Fruit fly (Drosophila melanogaster) whole organism, embryonic: ENCODE data around the gene Nepl18.

Experiments used
- Aef1 ChIP-seq: fragments of 200-800 bp; sonication (Bioruptor generic); IDR thresholded peaks from 3 replicates; pipeline ENCODE4 v1.3.6; 2022; ENCODE audit warnings: missing biosample characterization, missing genetic modification characterization
- CG10147 ChIP-seq: fragments of 200-800 bp; sonication (Bioruptor generic); optimal IDR thresholded peaks from 2 replicates; lab custom pipeline; 2019; ENCODE audit warnings: missing biosample characterization, mild to moderate bottlenecking, missing genetic modification characterization, moderate library complexity
- CG13775 ChIP-seq: fragments of 200-800 bp; sonication (Bioruptor generic); optimal IDR thresholded peaks from 3 replicates; lab custom pipeline; 2017; ENCODE audit warnings: missing biosample characterization, mild to moderate bottlenecking, missing genetic modification characterization
- CG14014 ChIP-seq: fragments of 200-800 bp; sonication (Bioruptor generic); IDR thresholded peaks from 2 replicates; pipeline ENCODE4 v1.3.6; 2022; ENCODE audit warnings: missing biosample characterization, missing genetic modification characterization
- CG15073 ChIP-seq: fragments of 200-800 bp; sonication (Bioruptor generic); optimal IDR thresholded peaks from 2 replicates; lab custom pipeline; 2016; ENCODE audit warnings: missing biosample characterization, missing genetic modification characterization
- CG15269 ChIP-seq: fragments of 200-800 bp; sonication (Bioruptor generic); optimal IDR thresholded peaks from 2 replicates; lab custom pipeline; 2018; ENCODE audit warnings: missing biosample characterization, mild to moderate bottlenecking, missing genetic modification characterization, moderate library complexity
- CG1647 ChIP-seq: fragments of 200-800 bp; sonication (Bioruptor generic); optimal IDR thresholded peaks from 3 replicates; lab custom pipeline; 2016; ENCODE audit warnings: missing biosample characterization, missing genetic modification characterization
- CG2116 ChIP-seq: fragments of 200-800 bp; sonication (Bioruptor generic); optimal IDR thresholded peaks from 3 replicates; lab custom pipeline; 2018; ENCODE audit warnings: missing biosample characterization, mild to moderate bottlenecking, missing genetic modification characterization
- CG2712 ChIP-seq: fragments of 200-800 bp; optimal IDR thresholded peaks from 3 replicates; lab custom pipeline; 2019; ENCODE audit warnings: missing biosample characterization, mild to moderate bottlenecking, missing genetic modification characterization, moderate library complexity
- CG32532 ChIP-seq: fragments of 200-800 bp; sonication (Bioruptor generic); IDR thresholded peaks from 2 replicates; pipeline ENCODE4 v1.3.6; 2022; ENCODE audit warnings: missing biosample characterization, missing genetic modification characterization
- CG5180 ChIP-seq: fragments of 200-800 bp; sonication (Bioruptor generic); optimal IDR thresholded peaks from 3 replicates; lab custom pipeline; 2017; ENCODE audit warnings: missing biosample characterization, missing genetic modification characterization, mild to moderate bottlenecking, moderate library complexity, missing genetic modification reagents
- CG5245 ChIP-seq: fragments of 200-800 bp; sonication (Bioruptor generic); optimal IDR thresholded peaks from 3 replicates; lab custom pipeline; 2016; ENCODE audit warnings: missing biosample characterization, missing genetic modification characterization
- CG6254 ChIP-seq: fragments of 200-800 bp; sonication (Bioruptor generic); optimal IDR thresholded peaks from 3 replicates; lab custom pipeline; 2017; ENCODE audit warnings: mild to moderate bottlenecking, missing biosample characterization, missing genetic modification reagents, missing genetic modification characterization
- CG7556 ChIP-seq: fragments of 200-800 bp; sonication (Bioruptor generic); optimal IDR thresholded peaks from 2 replicates; lab custom pipeline; 2017; ENCODE audit warnings: missing biosample characterization, mild to moderate bottlenecking, missing genetic modification characterization
- CG7839 ChIP-seq: fragments of 200-800 bp; sonication (Bioruptor generic); optimal IDR thresholded peaks from 3 replicates; lab custom pipeline; 2018; ENCODE audit warnings: missing biosample characterization, mild to moderate bottlenecking, missing genetic modification characterization, moderate library complexity
- CG8359 ChIP-seq: fragments of 200-800 bp; sonication (Bioruptor generic); optimal IDR thresholded peaks from 2 replicates; lab custom pipeline; 2017; ENCODE audit warnings: missing biosample characterization, mild to moderate bottlenecking, missing genetic modification characterization, borderline replicate concordance
- Deaf1 ChIP-seq: fragments of 200-800 bp; optimal IDR thresholded peaks from 3 replicates; lab custom pipeline; 2019; ENCODE audit warnings: missing biosample characterization, mild to moderate bottlenecking, missing genetic modification characterization, moderate library complexity
- Dp ChIP-seq: fragments of 200-800 bp; sonication (Bioruptor generic); optimal IDR thresholded peaks from 2 replicates; lab custom pipeline; 2018; ENCODE audit warnings: missing biosample characterization, mild to moderate bottlenecking, missing genetic modification characterization, moderate library complexity
- Dref ChIP-seq: fragments of 200-800 bp; sonication (Bioruptor generic); IDR thresholded peaks from 2 replicates; pipeline ENCODE4 v1.3.6; 2022; ENCODE audit warnings: missing biosample characterization, missing genetic modification characterization
- Gsc ChIP-seq: fragments of 200-800 bp; sonication (Bioruptor generic); IDR thresholded peaks from 2 replicates; pipeline ENCODE4 v1.3.6; 2022; ENCODE audit warnings: missing biosample characterization, missing genetic modification characterization
- Hr39 ChIP-seq: fragments of >200 bp; optimal IDR thresholded peaks from 2 replicates; lab custom pipeline; 2017
- Lpt ChIP-seq: fragments of >200 bp; optimal IDR thresholded peaks from 2 replicates; lab custom pipeline; 2018; ENCODE audit warnings: missing biosample characterization, missing genetic modification characterization
- MTF-1 ChIP-seq: fragments of 200-800 bp; sonication (Bioruptor generic); optimal IDR thresholded peaks from 2 replicates; lab custom pipeline; 2018; ENCODE audit warnings: missing biosample characterization, mild to moderate bottlenecking, missing genetic modification characterization, borderline replicate concordance
- Max ChIP-seq: fragments of 200-800 bp; sonication (Bioruptor generic); optimal IDR thresholded peaks from 2 replicates; lab custom pipeline; 2016; ENCODE audit warnings: missing biosample characterization, mild to moderate bottlenecking, missing genetic modification characterization
- Med ChIP-seq: fragments of 200-800 bp; sonication (Bioruptor generic); peaks from one replicate; lab custom pipeline; 2016; ENCODE audit warnings: missing biosample characterization, missing genetic modification characterization, mild to moderate bottlenecking, inconsistent platforms, moderate library complexity
- Myb ChIP-seq: fragments of 200-800 bp; sonication (Bioruptor generic); optimal IDR thresholded peaks from 2 replicates; lab custom pipeline; 2016; ENCODE audit warnings: missing biosample characterization, missing genetic modification characterization
- NfI ChIP-seq: fragments of 200-800 bp; sonication (Bioruptor generic); optimal IDR thresholded peaks from 3 replicates; lab custom pipeline; 2018; ENCODE audit warnings: missing biosample characterization, mild to moderate bottlenecking, missing genetic modification characterization, moderate library complexity
- Ptx1 ChIP-seq: fragments of 200-800 bp; sonication (Bioruptor generic); IDR thresholded peaks from 2 replicates; pipeline ENCODE4 v1.3.6; 2022; ENCODE audit warnings: missing biosample characterization, missing genetic modification characterization
- amos ChIP-seq: fragments of 200-800 bp; sonication (Bioruptor generic); IDR thresholded peaks from 2 replicates; pipeline ENCODE4 v1.3.6; 2022; ENCODE audit warnings: missing biosample characterization, missing genetic modification characterization; ENCODE audit not compliant: partially characterized antibody
- bigmax ChIP-seq: fragments of 200-800 bp; sonication (Bioruptor generic); optimal IDR thresholded peaks from 2 replicates; lab custom pipeline; 2018; ENCODE audit warnings: missing biosample characterization, mild to moderate bottlenecking, missing genetic modification characterization
- cato ChIP-seq: fragments of 200-800 bp; sonication (Bioruptor generic); optimal IDR thresholded peaks from 2 replicates; lab custom pipeline; 2016; ENCODE audit warnings: missing biosample characterization, missing genetic modification characterization, borderline replicate concordance
- corto ChIP-seq: fragments of 200-800 bp; sonication (Bioruptor generic); optimal IDR thresholded peaks from 2 replicates; lab custom pipeline; 2016; ENCODE audit warnings: missing biosample characterization, mild to moderate bottlenecking, missing genetic modification characterization, moderate library complexity
- da ChIP-seq: fragments of 200-800 bp; sonication (Bioruptor generic); optimal IDR thresholded peaks from 2 replicates; lab custom pipeline; 2016; ENCODE audit warnings: missing biosample characterization, missing genetic modification characterization
- esg ChIP-seq: fragments of 200-800 bp; sonication (Bioruptor generic); conservative IDR thresholded peaks from 2 replicates; pipeline ENCODE4 v1.3.6; 2022; ENCODE audit warnings: missing biosample characterization, missing genetic modification characterization
- ftz-f1 ChIP-seq: fragments of 200-800 bp; sonication (Bioruptor generic); optimal IDR thresholded peaks from 2 replicates; lab custom pipeline; 2016; ENCODE audit warnings: missing biosample characterization, missing genetic modification characterization
- jumu ChIP-seq: fragments of 200-800 bp; sonication (Bioruptor generic); optimal IDR thresholded peaks from 3 replicates; lab custom pipeline; 2016; ENCODE audit warnings: missing biosample characterization, missing genetic modification characterization
- lilli ChIP-seq: fragments of 200-800 bp; sonication (Bioruptor generic); optimal IDR thresholded peaks from 3 replicates; lab custom pipeline; 2016; ENCODE audit warnings: missing biosample characterization, missing genetic modification characterization
- lmd ChIP-seq: fragments of 200-800 bp; sonication (Bioruptor generic); IDR thresholded peaks from 2 replicates; pipeline ENCODE4 v1.3.6; 2022; ENCODE audit warnings: missing biosample characterization, missing genetic modification characterization
- nau ChIP-seq: fragments of 200-800 bp; sonication (Bioruptor generic); optimal IDR thresholded peaks from 3 replicates; lab custom pipeline; 2017; ENCODE audit warnings: missing biosample characterization, mild to moderate bottlenecking, missing genetic modification characterization, missing genetic modification reagents
- otp ChIP-seq: fragments of 200-800 bp; sonication (Bioruptor generic); IDR thresholded peaks from 3 replicates; pipeline ENCODE4, ENCODE4 v1.3.6; 2022; ENCODE audit warnings: missing biosample characterization, missing genetic modification characterization
- pb ChIP-seq: fragments of 200-800 bp; sonication (Bioruptor generic); optimal IDR thresholded peaks from 3 replicates; lab custom pipeline; 2016; ENCODE audit warnings: missing biosample characterization, missing genetic modification characterization
- pros ChIP-seq: fragments of 200-800 bp; sonication (Bioruptor generic); optimal IDR thresholded peaks from 3 replicates; lab custom pipeline; 2019; ENCODE audit warnings: missing biosample characterization, mild to moderate bottlenecking, missing genetic modification characterization, moderate library complexity
- pzg ChIP-seq: fragments of 200-800 bp; sonication (Bioruptor generic); optimal IDR thresholded peaks from 3 replicates; lab custom pipeline; 2018; ENCODE audit warnings: missing biosample characterization, mild to moderate bottlenecking, missing genetic modification characterization, moderate library complexity
- slou ChIP-seq: fragments of 200-800 bp; sonication (Bioruptor generic); optimal IDR thresholded peaks from 3 replicates; lab custom pipeline; 2016; ENCODE audit warnings: missing biosample characterization, missing genetic modification characterization
- slp2 ChIP-seq: fragments of 200-800 bp; sonication (Bioruptor generic); optimal IDR thresholded peaks from 2 replicates; lab custom pipeline; 2016; ENCODE audit warnings: missing biosample characterization, missing genetic modification characterization
- sna ChIP-seq: fragments of 200-800 bp; sonication (Bioruptor generic); IDR thresholded peaks from 2 replicates; pipeline ENCODE4 v1.3.6; 2022; ENCODE audit warnings: missing biosample characterization, missing genetic modification characterization; ENCODE audit not compliant: partially characterized antibody
- tgo ChIP-seq: fragments of 200-800 bp; sonication (Bioruptor generic); IDR thresholded peaks from 3 replicates; pipeline ENCODE4 v1.3.6; 2022; ENCODE audit warnings: missing biosample characterization, missing genetic modification characterization
- trh ChIP-seq: fragments of 200-800 bp; sonication (Bioruptor generic); optimal IDR thresholded peaks from 2 replicates; lab custom pipeline; 2016; ENCODE audit warnings: missing biosample characterization, missing genetic modification characterization
- tx ChIP-seq: fragments of 200-800 bp; sonication (Bioruptor generic); optimal IDR thresholded peaks from 2 replicates; lab custom pipeline; 2016; ENCODE audit warnings: missing biosample characterization, missing genetic modification characterization
- wor ChIP-seq: fragments of 200-800 bp; sonication (Bioruptor generic); IDR thresholded peaks from 2 replicates; pipeline ENCODE4 v1.3.6; 2022; ENCODE audit warnings: missing biosample characterization, missing genetic modification characterization

Nepl18 gene

DNA sequence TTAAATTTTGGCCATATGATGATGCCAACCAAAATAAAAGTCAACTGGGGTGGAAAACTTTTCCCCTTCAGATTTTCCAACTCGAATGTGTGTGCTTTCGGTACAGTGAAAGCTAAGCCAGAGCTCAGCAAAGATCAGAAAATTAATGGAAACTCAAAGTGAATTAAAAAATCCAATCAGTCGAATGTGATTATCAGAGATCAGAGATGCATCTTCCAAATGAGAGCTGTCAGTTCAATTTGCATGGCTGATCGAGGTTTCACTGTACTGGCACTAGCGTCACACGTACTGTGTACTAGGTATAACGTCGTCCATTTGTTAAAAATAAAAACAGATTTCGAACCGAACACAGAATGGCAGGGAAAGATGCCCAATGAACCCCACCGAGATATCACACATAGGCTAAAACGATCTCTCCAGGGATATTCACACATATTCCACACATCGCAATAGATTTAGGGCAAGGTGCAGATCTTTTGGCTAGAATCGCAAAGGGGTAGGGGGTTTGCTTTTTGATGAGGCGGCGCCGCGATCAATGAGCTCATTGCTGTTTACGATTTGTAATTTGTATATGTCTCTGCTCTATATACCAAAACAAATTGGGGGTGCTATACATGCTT is 29.5 kb downstream of the Nepl18 start (continued):
- TF ChIP-seq Dref (GFP tag; lab: Robert Waterston, UW) (0 out of 2 replicates have a peak, but pooled peaks have one; percentile 10), ftz-f1 (GFP tag; lab: Kevin White, UChicago) (no peak), tx (GFP tag; lab: Kevin White, UChicago) (peak; percentile 76), slou (GFP tag; lab: Kevin White, UChicago) (peak; percentile 25), CG6254 (GFP tag; lab: Kevin White, UChicago) (no peak), CG7839 (peak; percentile 82), Myb (GFP tag; lab: Kevin White, UChicago) (peak; percentile 63), wor (GFP tag; lab: Robert Waterston, UW) (peak; percentile 55), NfI (GFP tag; lab: Kevin White, UChicago) (peak; percentile 85), CG1647 (GFP tag; lab: Kevin White, UChicago) (peak; percentile 60), CG15073 (GFP tag; lab: Kevin White, UChicago) (no peak), sna (GFP tag; lab: Robert Waterston, UW) (no peak), MTF-1 (GFP tag; lab: Kevin White, UChicago) (no peak), CG15269 (tag; lab: Kevin White, UChicago) (peak; percentile 84), lmd (GFP tag; lab: Robert Waterston, UW) (peak; percentile 90), slp2 (GFP tag; lab: Kevin White, UChicago) (peak; percentile 48), cato (peak; percentile 16), amos (GFP tag; lab: Robert Waterston, UW) (no peak), CG2712 (tag; lab: Kevin White, UChicago) (peak; percentile 66), Max (GFP tag; lab: Kevin White, UChicago) (peak; percentile 4), Med (peak; percentile 98), Gsc (GFP tag; lab: Robert Waterston, UW) (no peak), CG7556 (GFP tag; lab: Kevin White, UChicago) (peak; percentile 31), Deaf1 (no peak), jumu (GFP tag; lab: Kevin White, UChicago) (peak; percentile 76), trh (GFP tag; lab: Kevin White, UChicago) (no peak), CG5180 (GFP tag; lab: Kevin White, UChicago) (no peak), bigmax (GFP tag; lab: Kevin White, UChicago) (no peak), da (GFP tag; lab: Kevin White, UChicago) (peak; percentile 49), Aef1 (GFP tag; lab: Robert Waterston, UW) (peak; percentile 86), CG2116 (GFP tag; lab: Kevin White, UChicago) (no peak), Dp (GFP tag; lab: Kevin White, UChicago) (no peak), tgo (GFP tag; lab: Robert Waterston, UW) (peak; percentile 83), Ptx1 (GFP tag; lab: Robert Waterston, UW) (peak; percentile 85), CG14014 (GFP tag; lab: Robert Waterston, UW) (peak; percentile 81), pb (GFP tag; lab: Kevin White, UChicago) (peak; percentile 59), pros (GFP tag; lab: Kevin White, UChicago) (no peak), nau (peak; percentile 36), CG32532 (GFP tag; lab: Robert Waterston, UW) (peak; percentile 93), otp (GFP tag; lab: Robert Waterston, UW) (peak; percentile 70; the same call in 2 of the 3 replicates), Lpt (GFP tag; lab: Kevin White, UChicago) (no peak), CG5245 (peak; percentile 22), CG13775 (GFP tag; lab: Kevin White, UChicago) (peak; percentile 47), esg (GFP tag; lab: Robert Waterston, UW) (peak; percentile 69), CG8359 (GFP tag; lab: Kevin White, UChicago) (no peak), CG10147 (GFP tag; lab: Kevin White, UChicago) (peak; percentile 49), lilli (peak; percentile 87), corto (no peak), Hr39 (no peak), pzg (no peak)
